Worm (Caenorhabditis elegans) whole organism, L4 larva: ENCODE results near the gene clec-242.

Experiments used
- ZK546.5 ChIP-seq, 2 experiments: sonication (generic microtip); optimal IDR thresholded peaks; 2 replicates each; lab custom pipeline; 2017; ENCODE audit warnings: missing biosample characterization in 2 of 2, missing genetic modification characterization in 2 of 2
- ceh-82 ChIP-seq: sonication (generic microtip); optimal IDR thresholded peaks from 2 replicates; lab custom pipeline; 2017; ENCODE audit warnings: missing biosample characterization, missing genetic modification characterization
- daf-12 ChIP-seq: fragments of 150-350 bp; optimal IDR thresholded peaks from 2 replicates; lab custom pipeline; 2014; ENCODE audit warnings: missing biosample characterization, missing genetic modification reagents, missing genetic modification characterization
- egl-43 ChIP-seq: fragments of 200-800 bp; sonication (Bioruptor generic); IDR thresholded peaks from 2 replicates; pipeline ENCODE4 v1.3.6; 2022; ENCODE audit warnings: missing genetic modification reagents, missing genetic modification characterization, missing compliant biosample characterization
- jun-1 ChIP-seq: fragments of 150-350 bp; optimal IDR thresholded peaks from 2 replicates; lab custom pipeline; 2014; ENCODE audit warnings: missing biosample characterization, missing genetic modification reagents, missing genetic modification characterization
- lin-38 ChIP-seq: fragments of 200-800 bp; sonication (Bioruptor generic); IDR thresholded peaks from 2 replicates; pipeline ENCODE4 v1.3.6; 2022; ENCODE audit warnings: missing genetic modification reagents, missing genetic modification characterization, missing compliant biosample characterization
- lsy-2 ChIP-seq, 2 experiments: fragments of 150-350 bp in 1 of 2; sonication (generic microtip) in 1 of 2; optimal IDR thresholded peaks; 2 replicates each; lab custom pipeline; 2014 to 2017; ENCODE audit warnings: missing biosample characterization in 2 of 2, missing genetic modification characterization in 2 of 2
- mdl-1 ChIP-seq, 2 experiments: fragments of 150-350 bp in 1 of 2; sonication (generic microtip) in 1 of 2; optimal IDR thresholded peaks; 2 replicates each; lab custom pipeline; 2014 to 2017; ENCODE audit warnings: missing biosample characterization in 2 of 2, missing genetic modification characterization in 2 of 2
- nhr-111 ChIP-seq: fragments of 200-800 bp; sonication (Bioruptor generic); optimal IDR thresholded peaks from 2 replicates; lab custom pipeline; 2018; ENCODE audit warnings: mild to moderate bottlenecking, missing genetic modification characterization, missing compliant biosample characterization
- pqm-1 ChIP-seq: sonication (generic microtip); optimal IDR thresholded peaks from 2 replicates; lab custom pipeline; 2017; ENCODE audit warnings: missing biosample characterization, missing genetic modification characterization
- sdz-12 ChIP-seq: fragments of 200-800 bp; sonication (Bioruptor generic); optimal IDR thresholded peaks from 2 replicates; lab custom pipeline; 2018; ENCODE audit warnings: mild to moderate bottlenecking, missing genetic modification characterization, missing compliant biosample characterization
- zag-1 ChIP-seq: fragments of 150-350 bp; optimal IDR thresholded peaks from 2 replicates; lab custom pipeline; 2014; ENCODE audit warnings: missing biosample characterization, missing genetic modification characterization
- zfp-3 ChIP-seq: fragments of 200-800 bp; sonication (Bioruptor generic); conservative IDR thresholded peaks from 2 replicates; pipeline ENCODE4 v1.3.6; 2022; ENCODE audit warnings: missing genetic modification reagents, missing genetic modification characterization, missing compliant biosample characterization

DNA sequence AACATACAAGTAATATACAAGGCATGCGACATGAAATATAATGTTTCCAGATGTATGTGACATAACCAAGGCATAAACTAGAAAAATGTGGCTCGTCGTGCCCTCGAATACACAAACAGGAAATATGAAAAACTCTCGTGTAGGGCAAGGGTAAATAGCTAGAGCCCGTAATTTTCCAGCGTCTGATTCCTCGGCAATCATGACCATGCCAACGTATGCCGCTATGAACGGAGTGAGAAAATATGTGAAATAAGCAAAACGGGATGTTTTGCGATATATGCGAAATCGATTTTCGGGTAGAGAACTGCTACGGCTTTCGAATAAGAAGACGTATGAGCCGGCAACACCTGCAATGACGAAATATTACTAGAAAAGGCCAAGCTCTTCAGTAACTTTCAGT, 19.9 kb downstream of the clec-242 start, which contains the start of gene scl-25:
- no peak for TF ChIP-seq ceh-82 (tag; lab: Kevin White, UChicago)
- TF ChIP-seq pqm-1 = no peak
- no peak for TF ChIP-seq jun-1 (tag; lab: Kevin White, UChicago)
- no peak for TF ChIP-seq egl-43
- TF ChIP-seq daf-12 (tag; lab: Kevin White, UChicago) = no peak
- no peak for TF ChIP-seq mdl-1 (tag; optimal IDR thresholded peaks at IDR 0.05; lab: Kevin White, UChicago)
- no peak for TF ChIP-seq lsy-2 (tag; optimal IDR thresholded peaks at IDR 0.05; lab: Kevin White, UChicago)
- no peak for TF ChIP-seq zfp-3
- no peak for TF ChIP-seq nhr-111 (GFP tag; lab: Kevin White, UChicago)
- TF ChIP-seq lin-38 = no peak
- no peak for TF ChIP-seq sdz-12
- no peak for TF ChIP-seq ZK546.5 (tag; optimal IDR thresholded peaks at IDR 0.05; lab: Kevin White, UChicago)
- TF ChIP-seq zag-1 (tag; lab: Kevin White, UChicago) = no peak
